Worm (Caenorhabditis elegans) whole organism, L2 larva: ENCODE data around the gene C06B8.2.

ENCODE experiments used
- C34F6.9 ChIP-seq: fragments of 150-350 bp; optimal IDR thresholded peaks from 2 replicates; lab custom pipeline; 2014; ENCODE audit warnings: missing biosample characterization, missing genetic modification characterization
- F13H6.1 ChIP-seq: sonication (generic microtip); optimal IDR thresholded peaks from 2 replicates; lab custom pipeline; 2016; ENCODE audit warnings: missing genetic modification characterization, missing compliant biosample characterization
- R02D3.7 ChIP-seq: fragments of 150-350 bp; optimal IDR thresholded peaks from 2 replicates; lab custom pipeline; 2014; ENCODE audit warnings: missing biosample characterization, missing genetic modification characterization
- Y55F3AM.14 ChIP-seq: fragments of 200-800 bp; sonication (Bioruptor generic); optimal IDR thresholded peaks from 2 replicates; lab custom pipeline; 2018; ENCODE audit warnings: mild to moderate bottlenecking, missing genetic modification characterization, missing compliant biosample characterization
- ZK546.5 ChIP-seq: sonication (generic microtip); optimal IDR thresholded peaks from 2 replicates; lab custom pipeline; 2017; ENCODE audit warnings: missing biosample characterization, missing genetic modification characterization
- alr-1 ChIP-seq: fragments of 150-350 bp; optimal IDR thresholded peaks from 2 replicates; lab custom pipeline; 2014; ENCODE audit warnings: missing biosample characterization, missing genetic modification characterization
- aly-2 ChIP-seq: fragments of 150-350 bp; optimal IDR thresholded peaks from 2 replicates; lab custom pipeline; 2014; ENCODE audit warnings: missing biosample characterization, missing genetic modification characterization
- ama-1 ChIP-seq: fragments of 150-350 bp; optimal IDR thresholded peaks from 2 replicates; lab custom pipeline; 2018; ENCODE audit warnings: inconsistent platforms
- blmp-1 ChIP-seq: sonication (generic microtip); optimal IDR thresholded peaks from 2 replicates; lab custom pipeline; 2017; ENCODE audit warnings: missing genetic modification characterization, mild to moderate bottlenecking, missing compliant biosample characterization, antibody characterized with exemption, moderate library complexity; ENCODE audit not compliant: insufficient read depth
- ceh-82 ChIP-seq: fragments of 150-350 bp; optimal IDR thresholded peaks from 2 replicates; lab custom pipeline; 2014; ENCODE audit warnings: missing biosample characterization, missing genetic modification characterization
- crh-2 ChIP-seq: sonication (generic microtip); optimal IDR thresholded peaks from 2 replicates; lab custom pipeline; 2017; ENCODE audit warnings: missing biosample characterization, missing genetic modification characterization
- egl-27 ChIP-seq: sonication (generic microtip); optimal IDR thresholded peaks from 3 replicates; lab custom pipeline; 2017; ENCODE audit warnings: missing biosample characterization, missing genetic modification reagents, missing genetic modification characterization
- elt-1 ChIP-seq: fragments of 150-350 bp; optimal IDR thresholded peaks from 2 replicates; lab custom pipeline; 2014; ENCODE audit warnings: missing biosample characterization, missing genetic modification characterization
- elt-3 ChIP-seq: sonication (generic microtip); optimal IDR thresholded peaks from 2 replicates; lab custom pipeline; 2017; ENCODE audit warnings: missing biosample characterization, missing genetic modification characterization
- fos-1 ChIP-seq: fragments of 150-350 bp; optimal IDR thresholded peaks from 2 replicates; lab custom pipeline; 2014; ENCODE audit warnings: missing biosample characterization, missing genetic modification characterization
- gmeb-1 ChIP-seq: fragments of 150-350 bp; optimal IDR thresholded peaks from 2 replicates; lab custom pipeline; 2014; ENCODE audit warnings: missing biosample characterization, missing genetic modification characterization
- lin-11 ChIP-seq: fragments of 150-350 bp; sonication (generic microtip); optimal IDR thresholded peaks from 2 replicates; lab custom pipeline; 2014; ENCODE audit warnings: missing biosample characterization, missing genetic modification characterization, inconsistent platforms, mixed read lengths
- lin-39 ChIP-seq: fragments of 150-350 bp; optimal IDR thresholded peaks from 2 replicates; lab custom pipeline; 2014; ENCODE audit warnings: missing biosample characterization, missing genetic modification reagents, missing genetic modification characterization
- lsy-2 ChIP-seq, 2 experiments: fragments of 150-350 bp in 1 of 2; sonication (generic microtip) in 1 of 2; optimal IDR thresholded peaks; 2 replicates each; lab custom pipeline; 2014 to 2017; ENCODE audit warnings: missing biosample characterization in 2 of 2, missing genetic modification characterization in 2 of 2
- mab-5 ChIP-seq: fragments of 150-350 bp; optimal IDR thresholded peaks from 2 replicates; lab custom pipeline; 2014; ENCODE audit warnings: missing biosample characterization, missing genetic modification characterization
- mdl-1 ChIP-seq, 2 experiments: fragments of 150-350 bp in 1 of 2; sonication (generic microtip) in 1 of 2; optimal IDR thresholded peaks; 2 replicates each; lab custom pipeline; 2017; ENCODE audit warnings: missing biosample characterization in 2 of 2, missing genetic modification characterization in 2 of 2
- nhr-10 ChIP-seq: sonication (generic microtip); optimal IDR thresholded peaks from 2 replicates; lab custom pipeline; 2017; ENCODE audit warnings: missing biosample characterization, missing genetic modification characterization
- nhr-11 ChIP-seq: fragments of 150-350 bp; optimal IDR thresholded peaks from 2 replicates; lab custom pipeline; 2014; ENCODE audit warnings: missing biosample characterization, missing genetic modification characterization
- nhr-12 ChIP-seq: fragments of 150-350 bp; optimal IDR thresholded peaks from 2 replicates; lab custom pipeline; 2014; ENCODE audit warnings: missing biosample characterization, missing genetic modification characterization
- nhr-129 ChIP-seq: fragments of 150-350 bp; optimal IDR thresholded peaks from 2 replicates; lab custom pipeline; 2014; ENCODE audit warnings: missing biosample characterization, missing genetic modification characterization
- nhr-21 ChIP-seq: fragments of 150-350 bp; optimal IDR thresholded peaks from 2 replicates; lab custom pipeline; 2014; ENCODE audit warnings: missing biosample characterization, missing genetic modification characterization
- nhr-23 ChIP-seq: fragments of 150-350 bp; optimal IDR thresholded peaks from 2 replicates; lab custom pipeline; 2014; ENCODE audit warnings: missing biosample characterization, missing genetic modification reagents, missing genetic modification characterization
- nhr-25 ChIP-seq: fragments of 150-350 bp; sonication (generic microtip); optimal IDR thresholded peaks from 3 replicates; lab custom pipeline; 2014; ENCODE audit warnings: missing biosample characterization, missing genetic modification characterization
- nhr-6 ChIP-seq: fragments of 150-350 bp; optimal IDR thresholded peaks from 2 replicates; lab custom pipeline; 2014; ENCODE audit warnings: missing biosample characterization, missing genetic modification characterization
- nhr-77 ChIP-seq: fragments of 150-350 bp; optimal IDR thresholded peaks from 2 replicates; lab custom pipeline; 2014; ENCODE audit warnings: missing biosample characterization, missing genetic modification characterization
- peb-1 ChIP-seq: fragments of 150-350 bp; optimal IDR thresholded peaks from 2 replicates; lab custom pipeline; 2014; ENCODE audit warnings: missing biosample characterization, missing genetic modification characterization
- sem-4 ChIP-seq: fragments of 150-350 bp; optimal IDR thresholded peaks from 2 replicates; lab custom pipeline; 2014; ENCODE audit warnings: missing biosample characterization, missing genetic modification reagents, missing genetic modification characterization
- skn-1 ChIP-seq: sonication (generic microtip); optimal IDR thresholded peaks from 2 replicates; lab custom pipeline; 2017; ENCODE audit warnings: missing biosample characterization, missing genetic modification characterization
- sma-3 ChIP-seq: sonication (generic microtip); optimal IDR thresholded peaks from 2 replicates; lab custom pipeline; 2016; ENCODE audit warnings: missing genetic modification reagents, missing genetic modification characterization, missing compliant biosample characterization
- sma-9 ChIP-seq, 2 experiments: fragments of 150-350 bp in 1 of 2; sonication (generic microtip) in 1 of 2; optimal IDR thresholded peaks; 2 replicates each; lab custom pipeline; 2014 to 2016; ENCODE audit warnings: missing genetic modification characterization in 2 of 2, mild to moderate bottlenecking in 1 of 2, missing biosample characterization in 1 of 2, missing compliant biosample characterization in 1 of 2, missing genetic modification reagents in 1 of 2, moderate library complexity in 1 of 2
- snpc-4 ChIP-seq: fragments of 150-350 bp; optimal IDR thresholded peaks from 2 replicates; lab custom pipeline; 2014; ENCODE audit warnings: missing biosample characterization, missing genetic modification characterization
- unc-39 ChIP-seq: fragments of 150-350 bp; optimal IDR thresholded peaks from 2 replicates; lab custom pipeline; 2014; ENCODE audit warnings: missing biosample characterization, missing genetic modification characterization
- unc-55 ChIP-seq: fragments of 150-350 bp; sonication (generic microtip); optimal IDR thresholded peaks from 3 replicates; lab custom pipeline; 2014; ENCODE audit warnings: missing biosample characterization, missing genetic modification reagents, missing genetic modification characterization
- unc-62 ChIP-seq: fragments of 150-350 bp; optimal IDR thresholded peaks from 2 replicates; lab custom pipeline; 2014; ENCODE audit warnings: missing biosample characterization, missing genetic modification reagents, missing genetic modification characterization
- zag-1 ChIP-seq: fragments of 150-350 bp; optimal IDR thresholded peaks from 2 replicates; lab custom pipeline; 2014; ENCODE audit warnings: missing biosample characterization, missing genetic modification characterization
- ztf-1 ChIP-seq: fragments of 200-800 bp; sonication (Bioruptor generic); conservative IDR thresholded peaks from 2 replicates; pipeline ENCODE4 v1.3.6; 2022; ENCODE audit warnings: missing genetic modification characterization, missing compliant biosample characterization
- ztf-4 ChIP-seq: fragments of 150-350 bp; optimal IDR thresholded peaks from 2 replicates; lab custom pipeline; 2014; ENCODE audit warnings: missing biosample characterization, missing genetic modification characterization

Gene C06B8.2

DNA sequence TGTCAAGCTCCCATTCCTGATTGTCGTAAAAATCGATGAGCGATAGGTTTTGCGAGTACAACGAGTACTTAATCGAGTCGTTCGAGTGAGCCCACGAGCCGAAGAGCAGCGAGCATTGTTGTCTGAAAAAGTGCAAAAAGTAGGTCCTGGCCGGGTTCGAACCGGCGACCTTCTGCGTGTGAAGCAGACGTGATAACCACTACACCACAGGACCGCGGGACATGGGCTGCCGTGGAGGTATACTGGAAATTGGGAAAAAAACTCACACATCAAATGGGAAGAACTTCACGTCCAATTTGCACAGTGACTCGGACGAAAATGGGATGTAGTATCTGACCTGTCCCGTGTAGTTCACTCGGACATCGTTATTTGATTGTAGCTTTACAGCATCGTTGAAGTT is 36.8 kb upstream of the C06B8.2 start:
- TF ChIP-seq ceh-82 (tag; lab: Kevin White, UChicago) (no peak), lsy-2 (tag; optimal IDR thresholded peaks at IDR 0.05; lab: Kevin White, UChicago) (peak in 1 of 2 experiments; percentile 13), fos-1 (tag; lab: Kevin White, UChicago) (peak; percentile 2), elt-1 (tag; lab: Kevin White, UChicago) (no peak), ama-1 (lab: Kevin White, UChicago) (no peak), nhr-129 (peak; percentile 35), ztf-1 (GFP tag; lab: Robert Waterston, UW) (no peak), crh-2 (tag; lab: Kevin White, UChicago) (no peak), C34F6.9 (no peak), snpc-4 (tag; lab: Kevin White, UChicago) (no peak), zag-1 (no peak)

DNA sequence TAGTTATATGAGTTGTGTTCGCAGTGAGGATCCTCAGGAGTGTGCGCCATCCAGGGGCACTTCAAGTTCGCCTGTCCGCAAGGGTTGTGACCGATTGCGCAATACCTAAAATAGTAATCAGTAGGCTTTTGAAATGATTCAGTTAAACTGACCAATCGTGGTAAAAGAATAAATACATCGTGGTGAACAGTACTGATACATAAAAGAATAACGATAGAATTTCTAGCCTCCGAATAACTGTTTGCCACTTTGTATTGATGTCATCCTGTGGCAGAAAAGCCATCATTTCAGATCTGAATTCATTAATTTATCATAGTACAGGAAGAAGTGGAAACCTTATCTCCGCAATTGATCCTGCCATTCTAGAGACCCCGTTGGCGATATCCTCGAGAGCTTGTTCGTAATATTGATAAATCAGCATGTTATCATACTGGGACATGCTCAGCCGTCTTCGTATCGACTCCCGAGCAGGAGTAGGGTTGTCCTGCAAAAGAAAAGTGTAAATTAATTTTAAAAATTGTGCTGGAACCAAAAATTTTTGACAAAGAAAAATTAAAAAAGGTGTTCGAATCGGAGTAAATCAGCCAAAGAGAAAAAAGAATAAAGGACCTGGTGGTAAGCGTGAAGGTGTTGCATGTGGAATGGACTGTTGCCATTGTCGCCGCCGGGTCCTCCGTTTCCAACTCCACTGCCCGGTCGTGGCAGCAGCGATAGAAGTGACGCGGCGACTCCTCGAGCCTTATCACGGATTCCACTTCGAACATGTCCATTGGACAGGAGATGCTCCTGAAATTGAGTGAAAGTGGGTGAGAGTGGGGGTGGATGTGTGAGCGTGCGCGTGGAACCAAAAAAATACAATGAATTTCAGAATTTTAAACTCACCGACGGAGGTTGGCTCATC is 34.6 kb upstream of the C06B8.2 start:
- TF ChIP-seq ZK546.5 (tag; lab: Kevin White, UChicago) (no peak), nhr-12 (tag; lab: Kevin White, UChicago) (no peak), peb-1 (tag; lab: Kevin White, UChicago) (no peak), F13H6.1 (tag; lab: Kevin White, UChicago) (no peak), unc-39 (tag; lab: Kevin White, UChicago) (no peak), lin-11 (tag; lab: Kevin White, UChicago) (no peak), crh-2 (tag; lab: Kevin White, UChicago) (no peak), aly-2 (no peak), unc-55 (GFP tag; lab: Kevin White, UChicago) (no peak), skn-1 (tag; lab: Kevin White, UChicago) (no peak), unc-62 (GFP tag; lab: Kevin White, UChicago) (no peak), nhr-10 (tag; lab: Kevin White, UChicago) (no peak), mab-5 (tag; lab: Kevin White, UChicago) (no peak), nhr-25 (tag; lab: Kevin White, UChicago) (no peak), R02D3.7 (tag; lab: Kevin White, UChicago) (no peak)
- TF ChIP-seq, all 48 proteins: peak for 0

DNA sequence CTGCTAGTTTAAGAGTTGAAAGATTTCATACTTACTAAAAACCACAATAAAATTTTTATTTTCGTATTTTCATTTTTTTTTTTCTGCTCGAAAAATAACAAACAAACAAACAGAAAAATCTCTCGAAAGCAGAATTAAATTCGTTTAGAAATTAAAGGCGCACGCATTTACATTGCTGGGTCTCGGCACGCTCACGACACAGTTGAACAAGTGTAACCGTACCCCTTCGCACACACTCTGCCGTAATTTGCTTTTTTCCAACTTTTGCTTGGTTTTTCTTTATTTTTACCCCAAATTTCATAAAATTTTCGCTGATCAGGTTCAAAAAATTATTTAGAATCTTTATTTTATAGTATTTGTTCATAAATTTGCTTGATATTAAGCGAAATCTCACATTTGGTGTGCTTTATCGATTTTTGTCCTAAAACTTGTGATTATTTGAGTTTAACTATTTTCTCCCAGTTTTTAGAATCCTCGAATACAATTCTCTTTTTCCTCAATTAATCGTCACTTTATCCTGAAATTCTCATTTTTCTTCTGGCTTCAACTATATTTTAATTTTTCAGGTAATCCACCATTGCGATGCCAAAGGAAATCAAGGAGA is 33.2 kb upstream of the C06B8.2 start, which contains the start of gene rpl-38:
Gene rpl-38 (plus strand): TSS at position 554 of the 604 bp plus-strand sequence.
- TF ChIP-seq F13H6.1 (tag; lab: Kevin White, UChicago) (peak; percentile 71), nhr-12 (tag; lab: Kevin White, UChicago) (no peak), nhr-6 (tag; lab: Kevin White, UChicago) (peak; percentile 56), unc-62 (GFP tag; lab: Kevin White, UChicago) (no peak), sma-3 (peak; percentile 65), egl-27 (peak; percentile 43), elt-1 (tag; lab: Kevin White, UChicago) (no peak), fos-1 (tag; lab: Kevin White, UChicago) (peak; percentile 48), zag-1 (peak; percentile 22), sem-4 (tag; lab: Kevin White, UChicago) (no peak), ZK546.5 (tag; lab: Kevin White, UChicago) (peak; percentile 21), nhr-10 (tag; lab: Kevin White, UChicago) (no peak), skn-1 (tag; lab: Kevin White, UChicago) (no peak), nhr-21 (tag; lab: Kevin White, UChicago) (peak; percentile 72), ceh-82 (tag; lab: Kevin White, UChicago) (peak; percentile 28), elt-3 (no peak), unc-39 (tag; lab: Kevin White, UChicago) (no peak), nhr-11 (tag; lab: Kevin White, UChicago) (no peak), nhr-23 (tag; lab: Kevin White, UChicago) (no peak), C34F6.9 (peak; percentile 83), Y55F3AM.14 (no peak), lin-39 (tag; lab: Kevin White, UChicago) (no peak), peb-1 (tag; lab: Kevin White, UChicago) (no peak), gmeb-1 (peak; percentile 85), nhr-25 (tag; lab: Kevin White, UChicago) (peak; percentile 82), nhr-129 (peak; percentile 87), alr-1 (tag; lab: Kevin White, UChicago) (no peak), ama-1 (lab: Kevin White, UChicago) (no peak), mdl-1 (tag; optimal IDR thresholded peaks at IDR 0.05; lab: Kevin White, UChicago) (no peak), blmp-1 (tag; lab: Kevin White, UChicago) (peak; percentile 58), nhr-77 (tag; lab: Kevin White, UChicago) (peak; percentile 43), sma-9 (GFP tag; optimal IDR thresholded peaks at IDR 0.05; lab: Kevin White, UChicago) (peak; percentile 86), sma-9 (tag; optimal IDR thresholded peaks at IDR 0.05; lab: Kevin White, UChicago) (no peak), lin-11 (tag; lab: Kevin White, UChicago) (peak; percentile 69), ztf-4 (no peak), unc-55 (GFP tag; lab: Kevin White, UChicago) (peak; percentile 95), aly-2 (no peak), snpc-4 (tag; lab: Kevin White, UChicago) (peak; percentile 80), R02D3.7 (tag; lab: Kevin White, UChicago) (peak; percentile 45), ztf-1 (GFP tag; lab: Robert Waterston, UW) (no peak), mab-5 (tag; lab: Kevin White, UChicago) (peak; percentile 45)
